Fruit fly (Drosophila melanogaster) whole organism, wandering third instar larva: Measurements from ENCODE around the gene CG31974.
A peak's percentile ranks its signal among the peaks of the same experiment; 100 is the strongest.

Experiments used
- Abd-B ChIP-seq: fragments of >200 bp; optimal IDR thresholded peaks from 2 replicates; lab custom pipeline; 2017; ENCODE audit warnings: missing biosample characterization, missing genetic modification characterization
- CG32264 ChIP-seq: fragments of 200-800 bp; sonication (Bioruptor generic); optimal IDR thresholded peaks from 2 replicates; lab custom pipeline; 2016; ENCODE audit warnings: missing biosample characterization, missing genetic modification characterization
- CG9705 ChIP-seq: fragments of 200-800 bp; sonication (Bioruptor generic); optimal IDR thresholded peaks from 2 replicates; lab custom pipeline; 2018; ENCODE audit warnings: missing biosample characterization, mild to moderate bottlenecking, missing genetic modification characterization
- CrebA ChIP-seq: fragments of 200-800 bp; sonication (Bioruptor generic); optimal IDR thresholded peaks from 2 replicates; lab custom pipeline; 2016; ENCODE audit warnings: missing biosample characterization, mild to moderate bottlenecking, missing genetic modification characterization, borderline replicate concordance
- Dfd ChIP-seq: fragments of >200 bp; optimal IDR thresholded peaks from 2 replicates; lab custom pipeline; 2017; ENCODE audit warnings: missing biosample characterization, missing genetic modification characterization
- Dif ChIP-seq: fragments of 200-275, 200-300 bp; sonication (Bioruptor generic); optimal IDR thresholded peaks from 2 replicates; lab custom pipeline; 2018; ENCODE audit warnings: missing biosample characterization, missing genetic modification characterization; ENCODE audit not compliant: partially characterized antibody
- GATAd ChIP-seq: sonication (Bioruptor generic); optimal IDR thresholded peaks from 2 replicates; lab custom pipeline; 2016; ENCODE audit warnings: missing biosample characterization, missing genetic modification characterization
- HLH106 ChIP-seq: fragments of 200-800 bp; optimal IDR thresholded peaks from 3 replicates; lab custom pipeline; 2019; ENCODE audit warnings: missing biosample characterization, mild to moderate bottlenecking, missing genetic modification characterization, moderate library complexity
- Hnf4 ChIP-seq: fragments of 200-800 bp; sonication (Bioruptor generic); optimal IDR thresholded peaks from 2 replicates; lab custom pipeline; 2016; ENCODE audit warnings: missing biosample characterization, mild to moderate bottlenecking, missing genetic modification characterization
- Hr78 ChIP-seq: fragments of >200 bp; optimal IDR thresholded peaks from 2 replicates; lab custom pipeline; 2017; ENCODE audit warnings: missing biosample characterization, missing genetic modification characterization
- Hr83 ChIP-seq: fragments of 200-300 bp; sonication (Bioruptor generic); optimal IDR thresholded peaks from 2 replicates; lab custom pipeline; 2016; ENCODE audit warnings: missing biosample characterization, mild to moderate bottlenecking, missing genetic modification characterization, moderate library complexity; ENCODE audit not compliant: poor library complexity, severe bottlenecking
- Jra ChIP-seq: sonication (Bioruptor generic); optimal IDR thresholded peaks from 2 replicates; lab custom pipeline; 2016; ENCODE audit warnings: missing biosample characterization, missing genetic modification characterization
- Mio ChIP-seq: sonication (Bioruptor generic); optimal IDR thresholded peaks from 2 replicates; lab custom pipeline; 2016; ENCODE audit warnings: missing biosample characterization, missing genetic modification characterization
- Myc ChIP-seq: fragments of >200 bp; optimal IDR thresholded peaks from 2 replicates; lab custom pipeline; 2017
- N ChIP-seq: fragments of >200 bp; optimal IDR thresholded peaks from 2 replicates; lab custom pipeline; 2018; ENCODE audit warnings: missing biosample characterization, missing external identifiers, missing genetic modification characterization
- OdsH ChIP-seq: fragments of 200-800 bp; sonication (Bioruptor generic); optimal IDR thresholded peaks from 2 replicates; lab custom pipeline; 2016; ENCODE audit warnings: missing biosample characterization, mild to moderate bottlenecking, missing genetic modification characterization
- Rel ChIP-seq, 2 experiments: fragments of 200-800 bp; sonication (Bioruptor generic) in 1 of 2; optimal IDR thresholded peaks; 2 replicates in 1 of 2; 3 replicates in 1 of 2; lab custom pipeline; 2016 to 2019; ENCODE audit warnings: mild to moderate bottlenecking in 2 of 2, missing biosample characterization in 2 of 2, missing genetic modification characterization in 2 of 2, moderate library complexity in 1 of 2
- Sp1 ChIP-seq: fragments of 200-800 bp; sonication (Bioruptor generic); optimal IDR thresholded peaks from 3 replicates; lab custom pipeline; 2019; ENCODE audit warnings: missing biosample characterization, mild to moderate bottlenecking, missing genetic modification characterization, moderate library complexity
- Vsx2 ChIP-seq: fragments of 200-300, 225-300 bp; sonication (Bioruptor generic); optimal IDR thresholded peaks from 2 replicates; lab custom pipeline; 2018; ENCODE audit warnings: missing biosample characterization, missing genetic modification characterization; ENCODE audit not compliant: partially characterized antibody
- br ChIP-seq: fragments of 200-800 bp; sonication (Bioruptor generic); optimal IDR thresholded peaks from 2 replicates; lab custom pipeline; 2016; ENCODE audit warnings: missing biosample characterization, missing genetic modification characterization
- brk ChIP-seq: fragments of 200-800 bp; sonication (Bioruptor generic); optimal IDR thresholded peaks from 2 replicates; lab custom pipeline; 2016; ENCODE audit warnings: missing biosample characterization, mild to moderate bottlenecking, missing genetic modification characterization
- dl ChIP-seq, 2 experiments: fragments of 175-275, 200-275 bp in 1 of 2; fragments of 200-275 bp in 1 of 2; sonication (Bioruptor generic); optimal IDR thresholded peaks; lab custom pipeline; 2018; ENCODE audit warnings: mild to moderate bottlenecking in 2 of 2, missing biosample characterization in 2 of 2, missing genetic modification characterization in 2 of 2, moderate library complexity in 2 of 2; ENCODE audit not compliant: partially characterized antibody in 2 of 2, insufficient read depth in 1 of 2
- dmrt93B ChIP-seq: fragments of 200-800 bp; sonication (Bioruptor generic); optimal IDR thresholded peaks from 2 replicates; lab custom pipeline; 2018; ENCODE audit warnings: missing biosample characterization, mild to moderate bottlenecking, missing genetic modification characterization
- dsf ChIP-seq: sonication (Bioruptor generic); optimal IDR thresholded peaks from 2 replicates; lab custom pipeline; 2016; ENCODE audit warnings: missing biosample characterization, missing genetic modification characterization, borderline replicate concordance
- ey ChIP-seq: fragments of 200-800 bp; sonication (Bioruptor generic); optimal IDR thresholded peaks from 2 replicates; lab custom pipeline; 2016; ENCODE audit warnings: missing biosample characterization, missing genetic modification characterization
- foxo ChIP-seq, 2 experiments: fragments of 200-800 bp; sonication (Bioruptor generic); optimal IDR thresholded peaks; 2 replicates in 1 of 2; 3 replicates in 1 of 2; lab custom pipeline; 2016 to 2017; ENCODE audit warnings: missing biosample characterization in 2 of 2, missing genetic modification characterization in 2 of 2
- fru ChIP-seq: fragments of 200-800 bp; sonication (Bioruptor generic); optimal IDR thresholded peaks from 3 replicates; lab custom pipeline; 2016; ENCODE audit warnings: missing biosample characterization, mild to moderate bottlenecking, missing genetic modification characterization
- h ChIP-seq: fragments of 200-800 bp; sonication (Bioruptor generic); optimal IDR thresholded peaks from 3 replicates; lab custom pipeline; 2016; ENCODE audit warnings: missing biosample characterization, mild to moderate bottlenecking, missing genetic modification characterization
- jim ChIP-seq: fragments of 175-275, 200-325 bp; sonication (Bioruptor generic); optimal IDR thresholded peaks from 2 replicates; lab custom pipeline; 2016; ENCODE audit warnings: missing biosample characterization, mild to moderate bottlenecking, missing genetic modification characterization
- lola ChIP-seq: fragments of >200 bp; optimal IDR thresholded peaks from 2 replicates; lab custom pipeline; 2017; ENCODE audit warnings: missing biosample characterization, missing genetic modification characterization
- pan ChIP-seq: fragments of >200 bp; optimal IDR thresholded peaks from 2 replicates; lab custom pipeline; 2017
- psq ChIP-seq: fragments of 200-800 bp; sonication (Bioruptor generic); optimal IDR thresholded peaks from 3 replicates; lab custom pipeline; 2017; ENCODE audit warnings: missing biosample characterization, mild to moderate bottlenecking, missing genetic modification characterization, moderate library complexity
- rgr ChIP-seq: fragments of 200-800 bp; sonication (Bioruptor generic); optimal IDR thresholded peaks from 3 replicates; lab custom pipeline; 2016; ENCODE audit warnings: missing biosample characterization, mild to moderate bottlenecking, missing genetic modification characterization
- sage ChIP-seq: fragments of 200-800 bp; sonication (Bioruptor generic); optimal IDR thresholded peaks from 2 replicates; lab custom pipeline; 2016; ENCODE audit warnings: missing biosample characterization, mild to moderate bottlenecking, missing genetic modification characterization
- tai ChIP-seq: sonication (Bioruptor generic); optimal IDR thresholded peaks from 2 replicates; lab custom pipeline; 2016; ENCODE audit warnings: missing biosample characterization, missing genetic modification characterization
- usp ChIP-seq: fragments of >200 bp; optimal IDR thresholded peaks from 2 replicates; lab custom pipeline; 2017; ENCODE audit warnings: missing biosample characterization, missing genetic modification characterization
- woc ChIP-seq: sonication (Bioruptor generic); optimal IDR thresholded peaks from 2 replicates; lab custom pipeline; 2016; ENCODE audit warnings: missing biosample characterization, mild to moderate bottlenecking, missing genetic modification characterization

The CG31974 gene

DNA sequence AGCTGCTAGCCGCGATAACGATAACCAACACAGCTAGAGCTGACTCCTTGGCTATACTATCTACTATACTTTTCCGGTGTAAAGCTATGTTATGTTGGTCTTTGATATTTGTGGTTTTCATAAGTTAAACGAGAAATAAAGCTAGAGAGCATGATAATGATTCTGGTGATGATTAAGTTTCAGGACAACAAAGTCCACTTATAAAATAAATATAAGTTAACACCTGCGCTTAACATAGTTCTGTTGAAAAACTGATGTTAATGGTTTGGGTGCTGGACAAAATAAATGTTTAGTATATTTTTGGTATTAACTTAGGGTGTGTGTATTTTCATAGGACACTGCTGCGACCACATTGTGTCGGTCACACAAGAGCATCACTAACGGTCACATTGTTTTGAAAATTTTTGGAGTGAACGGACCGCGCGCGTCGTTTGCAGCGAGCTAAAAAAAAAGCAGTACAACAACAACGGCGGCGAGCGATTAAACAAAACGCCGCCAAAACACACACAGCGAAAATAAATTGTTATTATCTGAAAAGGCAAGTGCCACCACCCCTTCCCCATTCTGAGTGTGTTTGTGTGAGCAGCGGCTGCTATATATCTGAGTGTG lies 15.9 kb upstream of the CG31974 start, which contains the start of the genes CG33635 and spen:
Gene CG33635 (minus strand): TSS at position 16 of the 609 bp plus-strand sequence.
Gene spen (plus strand): TSS at position 384 of the 609 bp plus-strand sequence.
- TF ChIP-seq OdsH = peak; percentile 50
- no peak for TF ChIP-seq GATAd
- TF ChIP-seq Rel (GFP tag; optimal IDR thresholded peaks at IDR 0.05; lab: Kevin White, UChicago) = no peak
- peak; percentile 63 for TF ChIP-seq Rel (tag; optimal IDR thresholded peaks at IDR 0.05; lab: Kevin White, UChicago)
- TF ChIP-seq CrebA = no peak
- peak; percentile 55 for TF ChIP-seq psq (GFP tag; lab: Kevin White, UChicago)
- TF ChIP-seq foxo (GFP tag; optimal IDR thresholded peaks at IDR 0.05; lab: Kevin White, UChicago) = peak in 1 of 2 experiments; percentile 57
- TF ChIP-seq Mio (GFP tag; lab: Kevin White, UChicago) = no peak
- TF ChIP-seq CG32264 (GFP tag; lab: Kevin White, UChicago) = no peak
- TF ChIP-seq Dif = peak; percentile 22
- peak; percentile 70 for TF ChIP-seq Hr83 (GFP tag; lab: Kevin White, UChicago)
- peak; percentile 72 for TF ChIP-seq Sp1
- TF ChIP-seq jim (GFP tag; lab: Kevin White, UChicago) = peak; percentile 94
- TF ChIP-seq HLH106 (tag; lab: Kevin White, UChicago) = peak; percentile 39
- no peak for TF ChIP-seq CG9705
- peak; percentile 71 for TF ChIP-seq rgr (GFP tag; lab: Kevin White, UChicago)
- no peak for TF ChIP-seq usp (GFP tag; lab: Kevin White, UChicago)
- peak; percentile 72 for TF ChIP-seq h (GFP tag; lab: Kevin White, UChicago)
- TF ChIP-seq sage (GFP tag; lab: Kevin White, UChicago) = peak; percentile 69
- TF ChIP-seq ey = no peak
- no peak for TF ChIP-seq tai (GFP tag; lab: Kevin White, UChicago)
- peak; percentile 34 for TF ChIP-seq br (GFP tag; lab: Kevin White, UChicago)
- TF ChIP-seq pan (lab: Kevin White, UChicago) = no peak
- no peak for TF ChIP-seq dsf (GFP tag; lab: Kevin White, UChicago)
- TF ChIP-seq Abd-B (GFP tag; lab: Kevin White, UChicago) = no peak
- TF ChIP-seq Vsx2 (GFP tag; lab: Kevin White, UChicago) = peak; percentile 7
- no peak for TF ChIP-seq Dfd (GFP tag; lab: Kevin White, UChicago)
- TF ChIP-seq dl (GFP tag; optimal IDR thresholded peaks at IDR 0.05; lab: Kevin White, UChicago; ENCODE audit: insufficient read depth in 1 of 2, partially characterized antibody in 2 of 2) = peak in 1 of 2 experiments; percentile 49
- no peak for TF ChIP-seq lola (GFP tag; lab: Kevin White, UChicago)
- no peak for TF ChIP-seq Hr78 (GFP tag; lab: Kevin White, UChicago)
- TF ChIP-seq Hnf4 (GFP tag; lab: Kevin White, UChicago) = peak; percentile 53
- TF ChIP-seq dmrt93B = no peak
- TF ChIP-seq N (GFP tag; lab: Kevin White, UChicago) = no peak
- peak; percentile 22 for TF ChIP-seq fru (GFP tag; lab: Kevin White, UChicago)
- peak; percentile 88 for TF ChIP-seq Myc (lab: Kevin White, UChicago)
- no peak for TF ChIP-seq Jra (GFP tag; lab: Kevin White, UChicago)
- TF ChIP-seq brk (GFP tag; lab: Kevin White, UChicago) = peak; percentile 49
- peak; percentile 83 for TF ChIP-seq woc (GFP tag; lab: Kevin White, UChicago)
- TF ChIP-seq, all 38 proteins: peak for 20

dm6 chr2L:155994-156393 lies 13.1 kb upstream of the CG31974 start, which contains the start of gene CG3436:
TSS of gene CG3436 (plus strand) at chr2L:156029.
- TF ChIP-seq Hr78 (GFP tag; lab: Kevin White, UChicago) (no peak), lola (GFP tag; lab: Kevin White, UChicago) (no peak), Rel (GFP tag; optimal IDR thresholded peaks at IDR 0.05; lab: Kevin White, UChicago) (no peak), Rel (tag; optimal IDR thresholded peaks at IDR 0.05; lab: Kevin White, UChicago) (peak; percentile 0), h (GFP tag; lab: Kevin White, UChicago) (peak; percentile 3), rgr (GFP tag; lab: Kevin White, UChicago) (peak; percentile 47), HLH106 (tag; lab: Kevin White, UChicago) (no peak)
